Worm (Caenorhabditis elegans): ENCODE measurements around the gene rpn-13.

Gene rpn-13

DNA sequence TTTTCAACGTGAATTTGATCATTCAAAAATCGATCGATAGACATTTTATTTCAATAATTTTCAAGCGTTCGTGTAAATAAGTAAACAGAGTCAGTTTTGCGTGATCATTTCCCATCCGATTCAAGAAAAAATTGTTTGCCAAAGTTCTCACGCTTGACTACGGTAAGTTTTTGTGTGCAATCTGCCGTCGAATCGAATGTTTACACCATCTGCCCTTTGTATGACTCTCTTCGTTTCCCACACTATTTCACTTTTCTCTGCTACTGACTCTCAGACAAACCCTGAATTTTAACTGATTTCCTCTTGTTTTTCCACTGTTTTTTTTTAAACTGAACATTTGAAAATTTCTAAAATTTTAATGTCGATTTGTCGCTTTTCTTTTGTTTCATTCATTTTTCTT is 3.0 kb upstream of the rpn-13 start (continued):
- peak; percentile 84 for TF ChIP-seq dsc-1 (tag; optimal IDR thresholded peaks at IDR 0.05)
- no peak for TF ChIP-seq alr-1 (tag; optimal IDR thresholded peaks at IDR 0.05; ENCODE audit: borderline replicate concordance)
- TF ChIP-seq hlh-4 (tag; optimal IDR thresholded peaks at IDR 0.05) = no peak
- TF ChIP-seq fos-1 (tag; optimal IDR thresholded peaks at IDR 0.05) = peak; percentile 87
- peak; percentile 91 for TF ChIP-seq lin-14 (GFP tag; optimal IDR thresholded peaks at IDR 0.05)
- peak; percentile 84 for TF ChIP-seq zag-1 (tag; optimal IDR thresholded peaks at IDR 0.05)
- peak; percentile 84 to 87 for TF ChIP-seq lin-35 (GFP tag; optimal IDR thresholded peaks at IDR 0.05)
- peak; percentile 88 for TF ChIP-seq nhr-19 (GFP tag; conservative IDR thresholded peaks at IDR 0.05)
- TF ChIP-seq nhr-90 (tag; optimal IDR thresholded peaks at IDR 0.05; ENCODE audit: poor library complexity) = peak; percentile 83
- peak in 1 of 2 experiments; percentile 21 for TF ChIP-seq egl-27 (tag; optimal IDR thresholded peaks at IDR 0.05)
- TF ChIP-seq elt-3 (tag; optimal IDR thresholded peaks at IDR 0.05) = peak in 3 of 6 experiments; percentile 25 to 68 (median 64)
- TF ChIP-seq unc-30 (tag; optimal IDR thresholded peaks at IDR 0.05) = no peak
- peak; percentile 55; the same call in 1 of the 2 replicates for TF ChIP-seq grh-1 (GFP tag; IDR thresholded peaks at IDR 0.05)
- no peak for TF ChIP-seq vab-15 (tag; optimal IDR thresholded peaks at IDR 0.05)
- peak; percentile 98 to 99 for TF ChIP-seq lsy-2 (tag; optimal IDR thresholded peaks at IDR 0.05)
- peak; percentile 73 for TF ChIP-seq hpl-2 (GFP tag; optimal IDR thresholded peaks at IDR 0.05)
- TF ChIP-seq ceh-82 (tag; optimal IDR thresholded peaks at IDR 0.05) = peak; percentile 76 to 85 (median 79)
- TF ChIP-seq irx-1 (tag; optimal IDR thresholded peaks at IDR 0.05) = peak; percentile 84
- peak; percentile 44 for TF ChIP-seq fkh-4 (tag; optimal IDR thresholded peaks at IDR 0.05; ENCODE audit: borderline replicate concordance)
- TF ChIP-seq nhr-20 (tag; optimal IDR thresholded peaks at IDR 0.05) = peak; percentile 94
- peak; percentile 44 for TF ChIP-seq ama-1 (optimal IDR thresholded peaks at IDR 0.05)
- no peak for TF ChIP-seq nhr-76 (tag; optimal IDR thresholded peaks at IDR 0.05)
- TF ChIP-seq blmp-1 (tag; optimal IDR thresholded peaks at IDR 0.05) = peak; percentile 28
- peak; percentile 77 for TF ChIP-seq isw-1 (GFP tag; IDR thresholded peaks at IDR 0.05)
- peak; percentile 90 for TF ChIP-seq lin-13 (GFP tag; optimal IDR thresholded peaks at IDR 0.05)
- peak; percentile 69 for TF ChIP-seq unc-130 (tag; optimal IDR thresholded peaks at IDR 0.05)
- no peak for TF ChIP-seq ceh-63 (GFP tag; optimal IDR thresholded peaks at IDR 0.05)
- no peak for TF ChIP-seq mef-2 (tag; optimal IDR thresholded peaks at IDR 0.05)
- TF ChIP-seq lin-15B (tag; optimal IDR thresholded peaks at IDR 0.05) = peak; percentile 51
- TF ChIP-seq fkh-8 (tag; optimal IDR thresholded peaks at IDR 0.05) = peak; percentile 81
- peak; percentile 89 for TF ChIP-seq mep-1 (tag; optimal IDR thresholded peaks at IDR 0.05)
- peak; percentile 85 to 86 for TF ChIP-seq efl-1 (optimal IDR thresholded peaks at IDR 0.05)
- TF ChIP-seq efl-1 (GFP tag; optimal IDR thresholded peaks at IDR 0.05 in 1 of 2) = peak; percentile 75 to 97
- TF ChIP-seq sptf-1 (tag; optimal IDR thresholded peaks at IDR 0.05) = no peak
- no peak for TF ChIP-seq nhr-12 (tag; optimal IDR thresholded peaks at IDR 0.05)
- TF ChIP-seq tbx-2 (tag; optimal IDR thresholded peaks at IDR 0.05) = peak; percentile 81
- TF ChIP-seq nhr-28 (tag; optimal IDR thresholded peaks at IDR 0.05) = no peak
- peak; percentile 66 for TF ChIP-seq skn-1 (tag; optimal IDR thresholded peaks at IDR 0.05)
- 0 out of 2 replicates have a peak, but pooled peaks have one; percentile 26 for TF ChIP-seq unc-98 (GFP tag; IDR thresholded peaks at IDR 0.05)
- peak; percentile 33 for TF ChIP-seq lin-39 (tag; optimal IDR thresholded peaks at IDR 0.05)
- peak; percentile 94 for TF ChIP-seq nhr-85 (tag)
- TF ChIP-seq hlh-17 (GFP tag; optimal IDR thresholded peaks at IDR 0.05; ENCODE audit: borderline replicate concordance) = no peak
- peak; percentile 78 for TF ChIP-seq unc-86 (tag; optimal IDR thresholded peaks at IDR 0.05)
- no peak for TF ChIP-seq egl-13 (tag; optimal IDR thresholded peaks at IDR 0.05)
- TF ChIP-seq swsn-7 (tag; optimal IDR thresholded peaks at IDR 0.05) = peak; percentile 89
- TF ChIP-seq nhr-11 (tag; optimal IDR thresholded peaks at IDR 0.05) = no peak
- no peak for TF ChIP-seq C34B4.2 (tag; optimal IDR thresholded peaks at IDR 0.05)
- peak; percentile 51 for TF ChIP-seq lir-3 (tag; optimal IDR thresholded peaks at IDR 0.05; ENCODE audit: poor library complexity)
- peak; percentile 93 for TF ChIP-seq rnt-1 (tag; optimal IDR thresholded peaks at IDR 0.05)
- TF ChIP-seq ceh-90 (tag; optimal IDR thresholded peaks at IDR 0.05) = peak; percentile 21
- no peak for TF ChIP-seq ces-1 (GFP tag; optimal IDR thresholded peaks at IDR 0.05)
- TF ChIP-seq aha-1 (tag; optimal IDR thresholded peaks at IDR 0.05) = no peak
